Fruit fly (Drosophila melanogaster): Measurements from ENCODE around the gene Gmd.

Gmd gene

dm6 chr2L:4936325-4936869 lies 40.4 kb downstream of the Gmd start, which contains the start of gene hoe2:
Gene hoe2 (minus strand): TSS chr2L:4936450.
- TF ChIP-seq CTCF (optimal IDR thresholded peaks at IDR 0.05) (no peak), CG8478 (optimal IDR thresholded peaks at IDR 0.05) (no peak)

- TF ChIP-seq CTCF (optimal IDR thresholded peaks at IDR 0.05) (no peak), CG8478 (optimal IDR thresholded peaks at IDR 0.05) (no peak)
Observed at dm6 chr2L:4932284-4932683, 44.5 kb downstream of the Gmd start, which contains the start of gene hoe1. Gene hoe1 (minus strand): TSS chr2L:4932384.

- no peak for TF ChIP-seq CTCF (optimal IDR thresholded peaks at IDR 0.05)
- TF ChIP-seq CG8478 (optimal IDR thresholded peaks at IDR 0.05) = no peak
Observed at dm6 chr2L:4930541-4930940, 46.3 kb downstream of the Gmd start.

- TF ChIP-seq CG8478 (optimal IDR thresholded peaks at IDR 0.05) (no peak), CTCF (optimal IDR thresholded peaks at IDR 0.05) (no peak)
Observed at dm6 chr2L:4928340-4928739, 48.5 kb downstream of the Gmd start.

All from S2 (cell line).